ENCODE assay signal across 5 worm cellular contexts in genomic region chrIII:13719247-13719758, ce11.
TF ChIP-seq lines count a peak whose summit lies in the region.

No protein-coding gene starts in this region.

TF ChIP-seq in whole organism, L1 larva, 84 proteins besides CTCF, POLR2A, EP300 and RAD21 (continued from another document and continues in another):
- no peak for TF ChIP-seq mef-2 (tag; optimal IDR thresholded peaks at IDR 0.05; lab: Kevin White, UChicago)
- TF ChIP-seq xbp-1 (tag; optimal IDR thresholded peaks at IDR 0.05; lab: Kevin White, UChicago): peak; percentile 16
- TF ChIP-seq efl-3 (GFP tag; optimal IDR thresholded peaks at IDR 0.05; lab: Kevin White, UChicago): no peak
- TF ChIP-seq ces-1 (GFP tag; optimal IDR thresholded peaks at IDR 0.05; lab: Kevin White, UChicago): no peak
- no peak for TF ChIP-seq hlh-17 (GFP tag; optimal IDR thresholded peaks at IDR 0.05; lab: Kevin White, UChicago; ENCODE audit: borderline replicate concordance)
- peak; percentile 61 for TF ChIP-seq tbx-2 (tag; optimal IDR thresholded peaks at IDR 0.05; lab: Kevin White, UChicago)
- TF ChIP-seq C16A3.4 (tag; optimal IDR thresholded peaks at IDR 0.05; lab: Kevin White, UChicago): no peak
- peak; percentile 47 for TF ChIP-seq unc-130 (tag; optimal IDR thresholded peaks at IDR 0.05; lab: Kevin White, UChicago)
- no peak for TF ChIP-seq alr-1 (tag; optimal IDR thresholded peaks at IDR 0.05; lab: Kevin White, UChicago; ENCODE audit: borderline replicate concordance)
- no peak for TF ChIP-seq snpc-4 (tag; optimal IDR thresholded peaks at IDR 0.05; lab: Kevin White, UChicago)
- no peak for TF ChIP-seq tlp-1 (tag; optimal IDR thresholded peaks at IDR 0.05; lab: Kevin White, UChicago)
- peak; percentile 53 for TF ChIP-seq nhr-19 (GFP tag; conservative IDR thresholded peaks at IDR 0.05; lab: Robert Waterston, UW)
- no peak for TF ChIP-seq ceh-82 (tag; optimal IDR thresholded peaks at IDR 0.05; lab: Kevin White, UChicago)
- TF ChIP-seq nhr-12 (tag; optimal IDR thresholded peaks at IDR 0.05; lab: Kevin White, UChicago): no peak
- no peak for TF ChIP-seq ets-5 (GFP tag; IDR thresholded peaks at IDR 0.05; lab: Robert Waterston, UW)
- peak; percentile 5 for TF ChIP-seq aha-1 (tag; optimal IDR thresholded peaks at IDR 0.05; lab: Kevin White, UChicago)
- no peak for TF ChIP-seq pqm-1 (tag; optimal IDR thresholded peaks at IDR 0.05; lab: Kevin White, UChicago)
- TF ChIP-seq sox-4 (tag; optimal IDR thresholded peaks at IDR 0.05; lab: Kevin White, UChicago): no peak
- TF ChIP-seq aly-2 (tag; optimal IDR thresholded peaks at IDR 0.05; lab: Kevin White, UChicago): no peak
- TF ChIP-seq nhr-77 (tag; optimal IDR thresholded peaks at IDR 0.05; lab: Kevin White, UChicago): no peak
- TF ChIP-seq nhr-85 (tag; lab: Kevin White, UChicago): peak; percentile 83
- TF ChIP-seq unc-86 (tag; optimal IDR thresholded peaks at IDR 0.05; lab: Kevin White, UChicago): no peak
- no peak for TF ChIP-seq zag-1 (tag; optimal IDR thresholded peaks at IDR 0.05; lab: Kevin White, UChicago)
- no peak for TF ChIP-seq ztf-11 (tag; optimal IDR thresholded peaks at IDR 0.05; lab: Kevin White, UChicago)
- peak in 1 of 2 experiments; percentile 60 for TF ChIP-seq mdl-1 (tag; optimal IDR thresholded peaks at IDR 0.05; lab: Kevin White, UChicago)
- peak; percentile 66 for TF ChIP-seq lin-14 (GFP tag; optimal IDR thresholded peaks at IDR 0.05; lab: Kevin White, UChicago)
- TF ChIP-seq C34B4.2 (tag; optimal IDR thresholded peaks at IDR 0.05; lab: Kevin White, UChicago): no peak

TF ChIP-seq in whole organism, L2 larva, 48 proteins besides CTCF, POLR2A, EP300 and RAD21 (continued from another document):
- peak; percentile 19 for TF ChIP-seq crh-2 (tag; optimal IDR thresholded peaks at IDR 0.05; lab: Kevin White, UChicago)
- TF ChIP-seq aly-2 (tag; optimal IDR thresholded peaks at IDR 0.05; lab: Kevin White, UChicago): no peak
- peak in 1 of 2 experiments; percentile 24 for TF ChIP-seq lsy-2 (tag; optimal IDR thresholded peaks at IDR 0.05; lab: Kevin White, UChicago)
- peak; percentile 63 for TF ChIP-seq nhr-21 (tag; optimal IDR thresholded peaks at IDR 0.05; lab: Kevin White, UChicago)
- TF ChIP-seq blmp-1 (tag; optimal IDR thresholded peaks at IDR 0.05; lab: Kevin White, UChicago; ENCODE audit: insufficient read depth): peak; percentile 2
TF ChIP-seq in whole organism, L2 larva: peak in this region for 11.

TF ChIP-seq in whole organism, L3 larva, 47 proteins besides CTCF, POLR2A, EP300 and RAD21 (continued from another document):
- TF ChIP-seq nhr-23 (tag; optimal IDR thresholded peaks at IDR 0.05; lab: Kevin White, UChicago) (peak; percentile 31), skn-1 (tag; optimal IDR thresholded peaks at IDR 0.05; lab: Kevin White, UChicago) (no peak), nhr-77 (tag; optimal IDR thresholded peaks at IDR 0.05; lab: Kevin White, UChicago) (no peak), ztf-11 (tag; optimal IDR thresholded peaks at IDR 0.05; lab: Kevin White, UChicago) (no peak), nhr-237 (tag; optimal IDR thresholded peaks at IDR 0.05; lab: Kevin White, UChicago) (no peak), unc-62 (GFP tag; optimal IDR thresholded peaks at IDR 0.05; lab: Kevin White, UChicago) (no peak), R02D3.7 (tag; optimal IDR thresholded peaks at IDR 0.05; lab: Kevin White, UChicago) (no peak), nhr-11 (tag; optimal IDR thresholded peaks at IDR 0.05; lab: Kevin White, UChicago) (no peak), elt-2 (tag; optimal IDR thresholded peaks at IDR 0.05; lab: Kevin White, UChicago) (no peak), hmg-11 (tag; optimal IDR thresholded peaks at IDR 0.05; lab: Kevin White, UChicago) (peak; percentile 5), lin-15B (tag; optimal IDR thresholded peaks at IDR 0.05; lab: Kevin White, UChicago) (no peak), nhr-67 (tag; optimal IDR thresholded peaks at IDR 0.05; lab: Kevin White, UChicago) (no peak), zag-1 (tag; optimal IDR thresholded peaks at IDR 0.05; lab: Kevin White, UChicago) (no peak), sea-2 (GFP tag; optimal IDR thresholded peaks at IDR 0.05; lab: Kevin White, UChicago) (no peak), nhr-76 (tag; optimal IDR thresholded peaks at IDR 0.05; lab: Kevin White, UChicago) (no peak), tbx-2 (tag; optimal IDR thresholded peaks at IDR 0.05; lab: Kevin White, UChicago) (peak; percentile 29), ceh-28 (tag; optimal IDR thresholded peaks at IDR 0.05; lab: Kevin White, UChicago) (no peak), ZK546.5 (tag; optimal IDR thresholded peaks at IDR 0.05; lab: Kevin White, UChicago) (no peak), lin-39 (tag; optimal IDR thresholded peaks at IDR 0.05; lab: Kevin White, UChicago) (no peak)

TF ChIP-seq in whole organism, L4 larva, 104 proteins besides CTCF, POLR2A, EP300 and RAD21 (continued from another document and continues in another):
- TF ChIP-seq daf-12 (tag; optimal IDR thresholded peaks at IDR 0.05; lab: Kevin White, UChicago) (no peak), nhr-111 (GFP tag; optimal IDR thresholded peaks at IDR 0.05; lab: Kevin White, UChicago) (no peak), nhr-237 (tag; optimal IDR thresholded peaks at IDR 0.05; lab: Kevin White, UChicago) (no peak), ceh-44 (GFP tag; IDR thresholded peaks at IDR 0.05; lab: Robert Waterston, UW) (no peak), lsy-2 (tag; optimal IDR thresholded peaks at IDR 0.05; lab: Kevin White, UChicago) (no peak), nhr-28 (tag; optimal IDR thresholded peaks at IDR 0.05; lab: Kevin White, UChicago) (peak; percentile 56), hlh-30 (tag; optimal IDR thresholded peaks at IDR 0.05; lab: Kevin White, UChicago; ENCODE audit: insufficient read depth) (peak; percentile 86), T20F7.1 (GFP tag; optimal IDR thresholded peaks at IDR 0.05; lab: Kevin White, UChicago) (no peak), nhr-77 (tag; optimal IDR thresholded peaks at IDR 0.05; lab: Kevin White, UChicago) (no peak), ama-1 (optimal IDR thresholded peaks at IDR 0.05; lab: Kevin White, UChicago) (no peak), nhr-41 (GFP tag; IDR thresholded peaks at IDR 0.05; lab: Robert Waterston, UW) (no peak), set-16 (GFP tag; IDR thresholded peaks at IDR 0.05; lab: Robert Waterston, UW) (peak; percentile 17; the same call in 1 of the 2 replicates), F49E8.2 (tag; optimal IDR thresholded peaks at IDR 0.05; lab: Kevin White, UChicago; ENCODE audit: borderline replicate concordance) (no peak), dmd-9 (GFP tag; IDR thresholded peaks at IDR 0.05; lab: Robert Waterston, UW) (no peak), ctbp-1 (GFP tag; IDR thresholded peaks at IDR 0.05; lab: Robert Waterston, UW) (no peak), nhr-25 (tag; optimal IDR thresholded peaks at IDR 0.05; lab: Kevin White, UChicago; ENCODE audit: borderline replicate concordance, insufficient read depth) (peak; percentile 17), ceh-32 (tag; optimal IDR thresholded peaks at IDR 0.05; lab: Kevin White, UChicago; ENCODE audit: poor library complexity) (no peak), zfp-3 (GFP tag; conservative IDR thresholded peaks at IDR 0.05; lab: Robert Waterston, UW) (no peak), ZK546.5 (tag; optimal IDR thresholded peaks at IDR 0.05; lab: Kevin White, UChicago) (no peak), zfp-2 (tag; optimal IDR thresholded peaks at IDR 0.05; lab: Kevin White, UChicago) (no peak), jun-1 (tag; optimal IDR thresholded peaks at IDR 0.05; lab: Kevin White, UChicago) (no peak), ztf-7 (tag; optimal IDR thresholded peaks at IDR 0.05; lab: Kevin White, UChicago) (no peak), sdz-12 (GFP tag; optimal IDR thresholded peaks at IDR 0.05; lab: Kevin White, UChicago) (no peak), madf-9 (GFP tag; conservative IDR thresholded peaks at IDR 0.05; lab: Robert Waterston, UW) (no peak), Y105C5A.15 (GFP tag; IDR thresholded peaks at IDR 0.05; lab: Robert Waterston, UW) (no peak), mxl-3 (GFP tag; optimal IDR thresholded peaks at IDR 0.05; lab: Kevin White, UChicago) (peak; percentile 87), Y5F2A.4 (GFP tag; optimal IDR thresholded peaks at IDR 0.05; lab: Kevin White, UChicago) (no peak), duxl-1 (tag; optimal IDR thresholded peaks at IDR 0.05; lab: Kevin White, UChicago; ENCODE audit: poor library complexity) (peak; percentile 47), lim-7 (GFP tag; IDR thresholded peaks at IDR 0.05; lab: Robert Waterston, UW) (no peak), zip-2 (tag; optimal IDR thresholded peaks at IDR 0.05; lab: Kevin White, UChicago) (no peak), lin-29 (GFP tag; IDR thresholded peaks at IDR 0.05; lab: Robert Waterston, UW) (no peak), gei-8 (GFP tag; optimal IDR thresholded peaks at IDR 0.05; lab: Kevin White, UChicago) (no peak), skn-1 (tag; optimal IDR thresholded peaks at IDR 0.05; lab: Kevin White, UChicago) (no peak), F26F4.8 (GFP tag; conservative IDR thresholded peaks at IDR 0.05; lab: Robert Waterston, UW) (no peak), spr-1 (tag; optimal IDR thresholded peaks at IDR 0.05; lab: Kevin White, UChicago) (no peak), lin-38 (GFP tag; IDR thresholded peaks at IDR 0.05; lab: Robert Waterston, UW) (no peak), nhr-11 (tag; optimal IDR thresholded peaks at IDR 0.05; lab: Kevin White, UChicago) (no peak), F10B5.3 (tag; optimal IDR thresholded peaks at IDR 0.05; lab: Kevin White, UChicago) (no peak), D1046.2 (GFP tag; IDR thresholded peaks at IDR 0.05; lab: Robert Waterston, UW) (no peak), zag-1 (tag; optimal IDR thresholded peaks at IDR 0.05; lab: Kevin White, UChicago) (no peak), rbr-2 (tag; optimal IDR thresholded peaks at IDR 0.05; lab: Kevin White, UChicago) (no peak), nhr-48 (tag; optimal IDR thresholded peaks at IDR 0.05; lab: Kevin White, UChicago) (peak; percentile 44), daf-19 (GFP tag; conservative IDR thresholded peaks at IDR 0.05; lab: Robert Waterston, UW) (no peak), F37D6.2 (tag; optimal IDR thresholded peaks at IDR 0.05; lab: Kevin White, UChicago) (no peak), mdl-1 (tag; optimal IDR thresholded peaks at IDR 0.05; lab: Kevin White, UChicago) (peak; percentile 68 to 82)

TF ChIP-seq in whole organism, young adult, 124 proteins besides CTCF, POLR2A, EP300 and RAD21 (continued from another document):
- no peak for TF ChIP-seq F33H1.4 (GFP tag; IDR thresholded peaks at IDR 0.05; lab: Robert Waterston, UW)
- TF ChIP-seq cebp-1 (GFP tag; IDR thresholded peaks at IDR 0.05; lab: Robert Waterston, UW): no peak
- peak; percentile 44 for TF ChIP-seq cebp-1 (tag; optimal IDR thresholded peaks at IDR 0.05; lab: Kevin White, UChicago)
- no peak for TF ChIP-seq lin-40 (tag; optimal IDR thresholded peaks at IDR 0.05; lab: Kevin White, UChicago)
- no peak for TF ChIP-seq pha-4 (tag; optimal IDR thresholded peaks at IDR 0.05; lab: Kevin White, UChicago)
- no peak for TF ChIP-seq B0019.2 (GFP tag; conservative IDR thresholded peaks at IDR 0.05; lab: Robert Waterston, UW)
- no peak for TF ChIP-seq hsf-1 (GFP tag; IDR thresholded peaks at IDR 0.05; lab: Robert Waterston, UW)
- no peak for TF ChIP-seq ceh-79 (tag; optimal IDR thresholded peaks at IDR 0.05; lab: Kevin White, UChicago)
- TF ChIP-seq efl-1 (GFP tag; optimal IDR thresholded peaks at IDR 0.05; lab: Kevin White, UChicago): no peak
- TF ChIP-seq akir-1 (GFP tag; optimal IDR thresholded peaks at IDR 0.05; lab: Kevin White, UChicago): no peak
- TF ChIP-seq let-526 (GFP tag; IDR thresholded peaks at IDR 0.05; lab: Robert Waterston, UW): 0 out of 2 replicates have a peak, but pooled peaks have one; percentile 52
- TF ChIP-seq bed-1 (GFP tag; IDR thresholded peaks at IDR 0.05; lab: Robert Waterston, UW): no peak
- no peak for TF ChIP-seq ceh-27 (GFP tag; optimal IDR thresholded peaks at IDR 0.05; lab: Kevin White, UChicago)
- TF ChIP-seq Y67H2A.10 (GFP tag; conservative IDR thresholded peaks at IDR 0.05; lab: Robert Waterston, UW): no peak
- no peak for TF ChIP-seq gei-17 (GFP tag; optimal IDR thresholded peaks at IDR 0.05; lab: Kevin White, UChicago)
- no peak for TF ChIP-seq xnd-1 (tag; optimal IDR thresholded peaks at IDR 0.05; lab: Kevin White, UChicago)
- 0 out of 2 replicates have a peak, but pooled peaks have one; percentile 27 for TF ChIP-seq C06A6.2 (GFP tag; conservative IDR thresholded peaks at IDR 0.05; lab: Robert Waterston, UW)
- no peak for TF ChIP-seq nhr-27 (tag; optimal IDR thresholded peaks at IDR 0.05; lab: Kevin White, UChicago)
- peak; percentile 1 for TF ChIP-seq somi-1 (GFP tag; optimal IDR thresholded peaks at IDR 0.05; lab: Kevin White, UChicago)
- no peak for TF ChIP-seq dpl-1 (GFP tag; optimal IDR thresholded peaks at IDR 0.05; lab: Kevin White, UChicago)
- TF ChIP-seq nhr-179 (tag; optimal IDR thresholded peaks at IDR 0.05; lab: Kevin White, UChicago): no peak
- no peak for TF ChIP-seq ets-4 (GFP tag; optimal IDR thresholded peaks at IDR 0.05; lab: Kevin White, UChicago)
- TF ChIP-seq fkh-3 (tag; optimal IDR thresholded peaks at IDR 0.05; lab: Kevin White, UChicago): no peak
- TF ChIP-seq repo-1 (tag; optimal IDR thresholded peaks at IDR 0.05; lab: Kevin White, UChicago): no peak
- TF ChIP-seq sdz-38 (tag; optimal IDR thresholded peaks at IDR 0.05; lab: Kevin White, UChicago): no peak
- TF ChIP-seq D2030.7 (GFP tag; IDR thresholded peaks at IDR 0.05; lab: Robert Waterston, UW): no peak
- no peak for TF ChIP-seq tlf-1 (GFP tag; optimal IDR thresholded peaks at IDR 0.05; lab: Kevin White, UChicago)
- no peak for TF ChIP-seq cebp-2 (GFP tag; IDR thresholded peaks at IDR 0.05; lab: Robert Waterston, UW)
- TF ChIP-seq ztf-6 (GFP tag; IDR thresholded peaks at IDR 0.05; lab: Robert Waterston, UW): no peak
- no peak for TF ChIP-seq ZK185.1 (tag; optimal IDR thresholded peaks at IDR 0.05; lab: Kevin White, UChicago; ENCODE audit: poor library complexity, severe bottlenecking)
- no peak for TF ChIP-seq ztf-18 (tag; optimal IDR thresholded peaks at IDR 0.05; lab: Kevin White, UChicago)
- no peak for TF ChIP-seq aptf-3 (GFP tag; IDR thresholded peaks at IDR 0.05; lab: Robert Waterston, UW)
- no peak for TF ChIP-seq sea-2 (GFP tag; IDR thresholded peaks at IDR 0.05; lab: Robert Waterston, UW)
- TF ChIP-seq T07F8.4 (tag; optimal IDR thresholded peaks at IDR 0.05; lab: Kevin White, UChicago): no peak
- no peak for TF ChIP-seq K12H6.12 (tag; optimal IDR thresholded peaks at IDR 0.05; lab: Kevin White, UChicago)
- TF ChIP-seq ztf-26 (tag; optimal IDR thresholded peaks at IDR 0.05; lab: Kevin White, UChicago): peak; percentile 46
- no peak for TF ChIP-seq ceh-91 (GFP tag; IDR thresholded peaks at IDR 0.05; lab: Robert Waterston, UW)
- TF ChIP-seq F37B4.10 (GFP tag; IDR thresholded peaks at IDR 0.05; lab: Robert Waterston, UW): no peak
- TF ChIP-seq hrde-1 (tag; optimal IDR thresholded peaks at IDR 0.05; lab: Kevin White, UChicago; ENCODE audit: borderline replicate concordance): no peak
- TF ChIP-seq rcor-1 (GFP tag; IDR thresholded peaks at IDR 0.05; lab: Robert Waterston, UW): no peak
- no peak for TF ChIP-seq K11D2.4 (GFP tag; IDR thresholded peaks at IDR 0.05; lab: Robert Waterston, UW)
- peak; percentile 31 for TF ChIP-seq die-1 (tag; optimal IDR thresholded peaks at IDR 0.05; lab: Kevin White, UChicago)
- TF ChIP-seq dpff-1 (tag; optimal IDR thresholded peaks at IDR 0.05; lab: Kevin White, UChicago): no peak
- peak; percentile 8 for TF ChIP-seq F52B5.7 (tag; optimal IDR thresholded peaks at IDR 0.05; lab: Kevin White, UChicago)
- no peak for TF ChIP-seq Y79H2A.3 (GFP tag; conservative IDR thresholded peaks at IDR 0.05; lab: Robert Waterston, UW)
- no peak for TF ChIP-seq athp-1 (tag; optimal IDR thresholded peaks at IDR 0.05; lab: Kevin White, UChicago)
- no peak for TF ChIP-seq nfya-2 (GFP tag; IDR thresholded peaks at IDR 0.05; lab: Robert Waterston, UW)
- no peak for TF ChIP-seq snpc-1.1 (tag; optimal IDR thresholded peaks at IDR 0.05; lab: Kevin White, UChicago; ENCODE audit: insufficient read depth)
- TF ChIP-seq tbx-9 (tag; optimal IDR thresholded peaks at IDR 0.05; lab: Kevin White, UChicago; ENCODE audit: borderline replicate concordance): no peak
- no peak for TF ChIP-seq T26A5.8 (tag; optimal IDR thresholded peaks at IDR 0.05; lab: Kevin White, UChicago)
